Fruit fly (Drosophila melanogaster): ENCODE results near the gene CG6983.

- TF ChIP-seq CG33017 (tag; optimal IDR thresholded peaks at IDR 0.05) (no peak), Mnt (GFP tag; optimal IDR thresholded peaks at IDR 0.05) (no peak), kay (GFP tag; ENCODE audit: borderline replicate concordance) (no peak), CG5204 (GFP tag; optimal IDR thresholded peaks at IDR 0.05) (no peak), CG7045 (GFP tag; optimal IDR thresholded peaks at IDR 0.05) (no peak)
Measured at dm6 chr3L:8448517-8448889, 674 bp downstream of the CG6983 start.

Data from whole organism, adult.